Fruit fly (Drosophila melanogaster) whole organism, embryonic: ENCODE data around the gene RIOK2.

ENCODE experiments used
- Abd-B ChIP-seq: fragments of 200-800 bp; sonication (Bioruptor generic); optimal IDR thresholded peaks from 2 replicates; lab custom pipeline; 2018; ENCODE audit warnings: missing biosample characterization, mild to moderate bottlenecking, missing genetic modification characterization, moderate library complexity
- CG10366 ChIP-seq: fragments of 200-800 bp; sonication (Bioruptor generic); IDR thresholded peaks from 2 replicates; pipeline ENCODE4 v1.3.6; 2022; ENCODE audit warnings: missing biosample characterization, missing genetic modification characterization
- CG10431 ChIP-seq: fragments of 200-800 bp; sonication (Bioruptor generic); optimal IDR thresholded peaks from 3 replicates; lab custom pipeline; 2018; ENCODE audit warnings: missing biosample characterization, mild to moderate bottlenecking, missing genetic modification characterization
- CG10654 ChIP-seq: fragments of 200-800 bp; sonication (Bioruptor generic); optimal IDR thresholded peaks from 2 replicates; lab custom pipeline; 2016; ENCODE audit warnings: missing biosample characterization, missing genetic modification characterization
- CG12219 ChIP-seq: fragments of 200-800 bp; sonication (Bioruptor generic); optimal IDR thresholded peaks from 3 replicates; lab custom pipeline; 2018; ENCODE audit warnings: missing biosample characterization, mild to moderate bottlenecking, missing genetic modification characterization
- CG15073 ChIP-seq: fragments of 200-800 bp; sonication (Bioruptor generic); optimal IDR thresholded peaks from 2 replicates; lab custom pipeline; 2016; ENCODE audit warnings: missing biosample characterization, missing genetic modification characterization
- CG16779 ChIP-seq: fragments of 200-800 bp; sonication (Bioruptor generic); IDR thresholded peaks from 2 replicates; pipeline ENCODE4 v1.3.6; 2022; ENCODE audit warnings: missing biosample characterization, missing genetic modification characterization
- CG17568 ChIP-seq: fragments of 200-800 bp; sonication (Bioruptor generic); optimal IDR thresholded peaks from 2 replicates; lab custom pipeline; 2018; ENCODE audit warnings: missing biosample characterization, mild to moderate bottlenecking, missing genetic modification characterization, moderate library complexity
- CG18764 ChIP-seq: fragments of 200-800 bp; sonication (Bioruptor generic); optimal IDR thresholded peaks from 3 replicates; lab custom pipeline; 2016; ENCODE audit warnings: missing biosample characterization, missing genetic modification characterization
- CG2712 ChIP-seq: fragments of 200-800 bp; optimal IDR thresholded peaks from 3 replicates; lab custom pipeline; 2019; ENCODE audit warnings: missing biosample characterization, mild to moderate bottlenecking, missing genetic modification characterization, moderate library complexity
- CG31388 ChIP-seq: fragments of 200-800 bp; sonication (Bioruptor generic); optimal IDR thresholded peaks from 2 replicates; lab custom pipeline; 2016; ENCODE audit warnings: missing biosample characterization, missing genetic modification characterization
- CG34376 ChIP-seq: fragments of 200-800 bp; sonication (Bioruptor generic); optimal IDR thresholded peaks from 2 replicates; lab custom pipeline; 2018; ENCODE audit warnings: missing biosample characterization, mild to moderate bottlenecking, missing genetic modification characterization
- CG4360 ChIP-seq: fragments of 200-800 bp; sonication (Bioruptor generic); IDR thresholded peaks from 2 replicates; pipeline ENCODE4 v1.3.6; 2022; ENCODE audit warnings: missing biosample characterization, missing genetic modification characterization
- CG4730 ChIP-seq: fragments of 200-800 bp; sonication (Bioruptor generic); IDR thresholded peaks from 2 replicates; pipeline ENCODE4 v1.3.6; 2022; ENCODE audit warnings: missing biosample characterization, missing genetic modification characterization
- CG6689 ChIP-seq: fragments of 200-800 bp; sonication (Bioruptor generic); IDR thresholded peaks from 2 replicates; pipeline ENCODE4 v1.3.6; 2022; ENCODE audit warnings: missing biosample characterization, missing genetic modification characterization
- CG6791 ChIP-seq: fragments of 200-800 bp; sonication (Bioruptor generic); IDR thresholded peaks from 3 replicates; pipeline ENCODE4 v1.3.6; 2022; ENCODE audit warnings: missing biosample characterization, missing genetic modification characterization; ENCODE audit not compliant: partially characterized antibody
- CTCF ChIP-seq: fragments of 200-800 bp; sonication (Bioruptor generic); optimal IDR thresholded peaks from 2 replicates; lab custom pipeline; 2017; ENCODE audit warnings: missing biosample characterization, mild to moderate bottlenecking, missing genetic modification characterization, moderate library complexity
- Dp ChIP-seq: fragments of 200-800 bp; sonication (Bioruptor generic); optimal IDR thresholded peaks from 2 replicates; lab custom pipeline; 2018; ENCODE audit warnings: missing biosample characterization, mild to moderate bottlenecking, missing genetic modification characterization, moderate library complexity
- Eip74EF ChIP-seq, 2 experiments: fragments of 200-800 bp in 1 of 2; fragments of >200 bp in 1 of 2; sonication (Bioruptor generic) in 1 of 2; optimal IDR thresholded peaks; 2 replicates each; lab custom pipeline; 2017 to 2019; ENCODE audit warnings: missing biosample characterization in 2 of 2, missing genetic modification characterization in 2 of 2, mild to moderate bottlenecking in 1 of 2, moderate library complexity in 1 of 2
- Fer1 ChIP-seq: fragments of 200-800 bp; sonication (Bioruptor generic); optimal IDR thresholded peaks from 2 replicates; lab custom pipeline; 2017; ENCODE audit warnings: missing biosample characterization, mild to moderate bottlenecking, missing genetic modification characterization
- H15 ChIP-seq: fragments of 200-800 bp; sonication (Bioruptor generic); IDR thresholded peaks from 3 replicates; pipeline ENCODE4 v1.3.6; 2022; ENCODE audit warnings: missing biosample characterization, missing genetic modification characterization
- HLH4C ChIP-seq: fragments of 200-800 bp; sonication (Bioruptor generic); IDR thresholded peaks from 3 replicates; pipeline ENCODE4 v1.3.6; 2022; ENCODE audit warnings: missing biosample characterization, missing genetic modification characterization; ENCODE audit not compliant: partially characterized antibody
- HLH54F ChIP-seq: fragments of 200-800 bp; sonication (Bioruptor generic); optimal IDR thresholded peaks from 3 replicates; lab custom pipeline; 2016; ENCODE audit warnings: missing biosample characterization, missing genetic modification characterization
- Hand ChIP-seq: fragments of 200-800 bp; sonication (Bioruptor generic); optimal IDR thresholded peaks from 2 replicates; lab custom pipeline; 2017; ENCODE audit warnings: mild to moderate bottlenecking, missing biosample characterization, missing genetic modification reagents, missing genetic modification characterization
- Jarid2 ChIP-seq: fragments of 200-800 bp; sonication (Bioruptor generic); optimal IDR thresholded peaks from 3 replicates; lab custom pipeline; 2017; ENCODE audit warnings: mild to moderate bottlenecking, missing biosample characterization, missing genetic modification reagents, missing genetic modification characterization
- Mes4 ChIP-seq: fragments of 200-800 bp; sonication (Bioruptor generic); optimal IDR thresholded peaks from 2 replicates; lab custom pipeline; 2016; ENCODE audit warnings: missing biosample characterization, missing genetic modification characterization
- NFAT ChIP-seq: fragments of 200-800 bp; sonication (Bioruptor generic); IDR thresholded peaks from 2 replicates; pipeline ENCODE4 v1.3.6; 2022; ENCODE audit warnings: missing biosample characterization, missing genetic modification characterization
- Nf-YB ChIP-seq: fragments of 200-800 bp; sonication (Bioruptor generic); optimal IDR thresholded peaks from 3 replicates; lab custom pipeline; 2019; ENCODE audit warnings: missing biosample characterization, mild to moderate bottlenecking, missing genetic modification characterization, moderate library complexity
- Oaz ChIP-seq: fragments of 200-800 bp; sonication (Bioruptor generic); IDR thresholded peaks from 2 replicates; pipeline ENCODE4 v1.3.6; 2022; ENCODE audit warnings: missing biosample characterization, missing genetic modification characterization
- Sry-δ ChIP-seq: fragments of 200-800 bp; sonication (Bioruptor generic); optimal IDR thresholded peaks from 2 replicates; lab custom pipeline; 2016; ENCODE audit warnings: missing biosample characterization, missing genetic modification characterization
- abd-A ChIP-seq: fragments of 200-800 bp; sonication (Bioruptor generic); optimal IDR thresholded peaks from 3 replicates; lab custom pipeline; 2019; ENCODE audit warnings: missing biosample characterization, mild to moderate bottlenecking, missing genetic modification characterization, moderate library complexity
- al ChIP-seq: fragments of 200-800 bp; sonication (Bioruptor generic); IDR thresholded peaks from 2 replicates; pipeline ENCODE4 v1.3.6; 2022; ENCODE audit warnings: missing biosample characterization, missing genetic modification characterization
- ase ChIP-seq: fragments of 200-800 bp; sonication (Bioruptor generic); IDR thresholded peaks from 3 replicates; pipeline ENCODE4 v1.3.6; 2022; ENCODE audit warnings: missing biosample characterization, missing genetic modification characterization
- bbx ChIP-seq: fragments of 200-800 bp; sonication (Bioruptor generic); IDR thresholded peaks from 2 replicates; pipeline ENCODE4 v1.3.6; 2022; ENCODE audit warnings: missing biosample characterization, missing genetic modification characterization; ENCODE audit not compliant: partially characterized antibody
- crol ChIP-seq: fragments of 200-800 bp; sonication (Bioruptor generic); IDR thresholded peaks from 2 replicates; pipeline ENCODE4 v1.3.6; 2022; ENCODE audit warnings: missing biosample characterization, missing genetic modification characterization
- danr ChIP-seq: fragments of 200-800 bp; sonication (Bioruptor generic); IDR thresholded peaks from 2 replicates; pipeline ENCODE4 v1.3.6; 2022; ENCODE audit warnings: missing biosample characterization, missing genetic modification characterization
- ewg ChIP-seq: fragments of 200-800 bp; sonication (Bioruptor generic); optimal IDR thresholded peaks from 3 replicates; lab custom pipeline; 2017; ENCODE audit warnings: mild to moderate bottlenecking, missing biosample characterization, missing genetic modification reagents, missing genetic modification characterization
- gce ChIP-seq: fragments of 200-800 bp; sonication (Bioruptor generic); IDR thresholded peaks from 3 replicates; pipeline ENCODE4 v1.3.6; 2022; ENCODE audit warnings: missing biosample characterization, missing genetic modification characterization
- grau ChIP-seq: fragments of 200-800 bp; optimal IDR thresholded peaks from 3 replicates; lab custom pipeline; 2019; ENCODE audit warnings: missing biosample characterization, mild to moderate bottlenecking, missing genetic modification characterization, moderate library complexity
- hkb ChIP-seq, 2 experiments: fragments of 200-800 bp in 1 of 2; fragments of >200 bp in 1 of 2; sonication (Bioruptor generic) in 1 of 2; IDR thresholded peaks in 1 of 2; optimal IDR thresholded peaks in 1 of 2; 2 replicates each; pipeline versions ENCODE4 v1.3.6 to Lab custom; 2017 to 2022; ENCODE audit warnings: missing biosample characterization in 1 of 2, missing genetic modification characterization in 1 of 2
- jigr1 ChIP-seq: fragments of 200-800 bp; sonication (Bioruptor generic); IDR thresholded peaks from 3 replicates; pipeline ENCODE4 v1.3.6; 2022; ENCODE audit warnings: missing biosample characterization, missing genetic modification characterization
- lilli ChIP-seq: fragments of 200-800 bp; sonication (Bioruptor generic); optimal IDR thresholded peaks from 3 replicates; lab custom pipeline; 2016; ENCODE audit warnings: missing biosample characterization, missing genetic modification characterization
- nom ChIP-seq: fragments of 200-800 bp; sonication (Bioruptor generic); optimal IDR thresholded peaks from 2 replicates; lab custom pipeline; 2017; ENCODE audit warnings: missing biosample characterization, missing genetic modification characterization, mild to moderate bottlenecking, moderate library complexity, missing genetic modification reagents
- peb ChIP-seq: fragments of 200-800 bp; sonication (Bioruptor generic); IDR thresholded peaks from 2 replicates; pipeline ENCODE4 v1.3.6; 2022; ENCODE audit warnings: missing biosample characterization, missing genetic modification characterization
- run ChIP-seq: fragments of 200-800 bp; sonication (Bioruptor generic); optimal IDR thresholded peaks from 3 replicates; lab custom pipeline; 2018; ENCODE audit warnings: missing biosample characterization, mild to moderate bottlenecking, missing genetic modification characterization
- schlank ChIP-seq: fragments of 200-800 bp; sonication (Bioruptor generic); optimal IDR thresholded peaks from 2 replicates; lab custom pipeline; 2018; ENCODE audit warnings: missing biosample characterization, mild to moderate bottlenecking, missing genetic modification characterization
- sima ChIP-seq: fragments of 200-800 bp; sonication (Bioruptor generic); optimal IDR thresholded peaks from 2 replicates; lab custom pipeline; 2016; ENCODE audit warnings: missing biosample characterization, missing genetic modification characterization
- sob ChIP-seq: fragments of 200-800 bp; sonication (Bioruptor generic); IDR thresholded peaks from 2 replicates; pipeline ENCODE4 v1.3.6; 2022; ENCODE audit warnings: missing biosample characterization, missing genetic modification characterization
- ssp ChIP-seq: fragments of 200-800 bp; sonication (Bioruptor generic); IDR thresholded peaks from 2 replicates; pipeline ENCODE4 v1.3.6; 2022; ENCODE audit warnings: missing biosample characterization, missing genetic modification characterization
- tna ChIP-seq: fragments of 200-800 bp; sonication (Bioruptor generic); IDR thresholded peaks from 2 replicates; pipeline ENCODE4 v1.3.6; 2022; ENCODE audit warnings: missing biosample characterization, missing genetic modification characterization; ENCODE audit not compliant: partially characterized antibody
- wek ChIP-seq: fragments of 200-800 bp; sonication (Bioruptor generic); optimal IDR thresholded peaks from 3 replicates; lab custom pipeline; 2018; ENCODE audit warnings: missing biosample characterization, mild to moderate bottlenecking, missing genetic modification characterization, moderate library complexity
- zf30C ChIP-seq: fragments of 200-800 bp; sonication (Bioruptor generic); optimal IDR thresholded peaks from 3 replicates; lab custom pipeline; 2018; ENCODE audit warnings: missing biosample characterization, mild to moderate bottlenecking, missing genetic modification characterization

RIOK2 gene

DNA sequence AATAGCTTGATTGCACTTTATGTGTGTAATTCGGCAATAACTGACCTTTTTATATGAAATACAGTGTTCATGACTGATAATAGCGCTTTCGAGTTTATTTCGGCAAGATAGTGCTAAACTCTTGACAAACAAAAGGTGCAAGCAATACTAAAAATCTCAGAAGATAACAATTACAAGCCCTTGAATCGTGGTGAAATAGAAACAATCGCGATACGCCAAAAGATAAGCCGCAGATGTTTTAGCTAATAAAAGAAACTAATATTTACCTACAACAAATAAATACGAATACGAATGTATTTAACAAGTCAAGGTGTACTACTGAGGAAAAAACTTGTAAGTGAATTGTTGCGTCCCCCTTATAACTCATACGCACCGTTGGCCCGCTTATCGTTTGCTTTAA, 9.6 kb downstream of the RIOK2 start (continued):
- no peak for TF ChIP-seq HLH54F
- TF ChIP-seq nom, result no peak
- TF ChIP-seq CG10431 (GFP tag; lab: Kevin White, UChicago), result no peak
- TF ChIP-seq sob (GFP tag; lab: Robert Waterston, UW), result no peak; the same call in 1 of the 2 replicates
- TF ChIP-seq wek (GFP tag; lab: Kevin White, UChicago), result no peak
- no peak for TF ChIP-seq gce (GFP tag; lab: Robert Waterston, UW)
- no peak for TF ChIP-seq danr
- no peak for TF ChIP-seq hkb (optimal IDR thresholded peaks at IDR 0.05; lab: Kevin White, UChicago)
- TF ChIP-seq hkb (GFP tag; IDR thresholded peaks at IDR 0.05; lab: Robert Waterston, UW), result peak; percentile 22; the same call in 1 of the 2 replicates
- TF ChIP-seq CG4730, result no peak
- no peak for TF ChIP-seq Nf-YB (GFP tag; lab: Kevin White, UChicago)
- TF ChIP-seq H15 (GFP tag; lab: Robert Waterston, UW), result no peak
- no peak for TF ChIP-seq zf30C (GFP tag; lab: Kevin White, UChicago)
- TF ChIP-seq Oaz (GFP tag; lab: Robert Waterston, UW), result no peak
- peak; percentile 81 for TF ChIP-seq Fer1 (GFP tag; lab: Kevin White, UChicago)
- no peak for TF ChIP-seq HLH4C (GFP tag; lab: Robert Waterston, UW)
- no peak for TF ChIP-seq sima (GFP tag; lab: Kevin White, UChicago)
- no peak for TF ChIP-seq CG31388 (GFP tag; lab: Kevin White, UChicago)
- peak; percentile 52 for TF ChIP-seq Hand
- peak; percentile 47 for TF ChIP-seq CG34376 (GFP tag; lab: Kevin White, UChicago)
- TF ChIP-seq Mes4 (GFP tag; lab: Kevin White, UChicago), result no peak
- TF ChIP-seq CG12219, result no peak
- TF ChIP-seq ewg, result no peak
- TF ChIP-seq tna (GFP tag; lab: Robert Waterston, UW), result no peak
- peak; percentile 15 for TF ChIP-seq grau (tag; lab: Kevin White, UChicago)
- no peak for TF ChIP-seq NFAT (GFP tag; lab: Robert Waterston, UW)
- TF ChIP-seq jigr1 (GFP tag; lab: Robert Waterston, UW), result no peak
- no peak for TF ChIP-seq abd-A (tag; lab: Kevin White, UChicago)
- no peak for TF ChIP-seq Sry-δ (GFP tag; lab: Kevin White, UChicago)
- TF ChIP-seq CTCF, result no peak
- TF ChIP-seq bbx, result no peak
- no peak for TF ChIP-seq lilli (GFP tag; lab: Kevin White, UChicago)
- no peak for TF ChIP-seq CG18764
- no peak for TF ChIP-seq ase
- no peak for TF ChIP-seq CG4360 (GFP tag; lab: Robert Waterston, UW)
- TF ChIP-seq schlank (tag; lab: Kevin White, UChicago), result peak; percentile 34
- no peak for TF ChIP-seq CG15073 (GFP tag; lab: Kevin White, UChicago)
- peak; percentile 58 for TF ChIP-seq CG17568
- no peak for TF ChIP-seq CG6689 (GFP tag; lab: Robert Waterston, UW)
- TF ChIP-seq peb (GFP tag; lab: Robert Waterston, UW), result no peak
- no peak for TF ChIP-seq crol (GFP tag; lab: Robert Waterston, UW)
- no peak for TF ChIP-seq Eip74EF (GFP tag; optimal IDR thresholded peaks at IDR 0.05; lab: Kevin White, UChicago)
- TF ChIP-seq al (GFP tag; lab: Robert Waterston, UW), result no peak
- TF ChIP-seq Dp (GFP tag; lab: Kevin White, UChicago), result no peak
- no peak for TF ChIP-seq Abd-B (GFP tag; lab: Kevin White, UChicago)
- TF ChIP-seq CG10654 (GFP tag; lab: Kevin White, UChicago), result no peak
- no peak for TF ChIP-seq CG6791 (GFP tag; lab: Robert Waterston, UW)
- no peak for TF ChIP-seq ssp (GFP tag; lab: Robert Waterston, UW)
- no peak for TF ChIP-seq CG2712
- no peak for TF ChIP-seq CG16779
- no peak for TF ChIP-seq Jarid2 (GFP tag; lab: Kevin White, UChicago)
- TF ChIP-seq run (tag; lab: Kevin White, UChicago), result no peak
- TF ChIP-seq CG10366, result no peak
